Worm (Caenorhabditis elegans): ENCODE results near the gene ugt-18.

The ugt-18 gene

DNA sequence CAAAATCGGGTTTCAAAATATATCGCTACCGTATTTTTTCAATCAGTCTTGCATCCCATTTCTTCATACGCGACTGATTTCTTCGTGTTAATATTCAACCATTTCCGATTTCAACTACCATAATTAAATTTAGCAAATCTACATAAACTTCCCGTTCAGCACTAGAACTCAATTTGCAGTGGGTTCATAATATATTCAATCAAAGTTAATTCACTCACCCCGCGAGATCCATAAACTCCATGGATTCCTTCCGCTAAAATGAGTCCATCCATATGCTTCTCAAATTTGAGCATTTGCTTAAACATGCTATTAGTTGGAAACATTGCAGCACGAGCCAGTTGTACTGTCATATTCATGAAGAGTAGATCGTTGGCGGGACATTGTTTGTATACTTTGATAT lies 1.6 kb upstream of the ugt-18 start:
- TF ChIP-seq lin-32 (GFP tag; optimal IDR thresholded peaks at IDR 0.05) (no peak), ces-1 (GFP tag; optimal IDR thresholded peaks at IDR 0.05) (peak; percentile 96), mls-2 (tag; optimal IDR thresholded peaks at IDR 0.05) (no peak), ceh-83 (GFP tag; optimal IDR thresholded peaks at IDR 0.05) (no peak), lsy-2 (tag; optimal IDR thresholded peaks at IDR 0.05) (no peak), nhr-28 (tag; optimal IDR thresholded peaks at IDR 0.05) (no peak)

ce11 chrV:12819155-12819554 lies 905 bp upstream of the ugt-18 start:
- TF ChIP-seq ham-2 (GFP tag; optimal IDR thresholded peaks at IDR 0.05) (peak; percentile 20), nhr-237 (tag; optimal IDR thresholded peaks at IDR 0.05) (no peak)

ce11 chrV:12822065-12822464 lies 2.0 kb downstream of the ugt-18 start:
- no peak for TF ChIP-seq ceh-83 (GFP tag; optimal IDR thresholded peaks at IDR 0.05)
- TF ChIP-seq mls-2 (tag; optimal IDR thresholded peaks at IDR 0.05): no peak
- TF ChIP-seq flh-1 (GFP tag; optimal IDR thresholded peaks at IDR 0.05): no peak
- TF ChIP-seq nhr-237 (tag; optimal IDR thresholded peaks at IDR 0.05): no peak
- TF ChIP-seq nhr-28 (tag; optimal IDR thresholded peaks at IDR 0.05): no peak
- no peak for TF ChIP-seq unc-62 (GFP tag; optimal IDR thresholded peaks at IDR 0.05)
- no peak for TF ChIP-seq ham-2 (GFP tag; optimal IDR thresholded peaks at IDR 0.05)
- no peak for TF ChIP-seq bed-3 (GFP tag; optimal IDR thresholded peaks at IDR 0.05)
- no peak for TF ChIP-seq mep-1 (tag; optimal IDR thresholded peaks at IDR 0.05)
- no peak for TF ChIP-seq hlh-1 (tag; optimal IDR thresholded peaks at IDR 0.05)
- TF ChIP-seq nhr-12 (tag; optimal IDR thresholded peaks at IDR 0.05): no peak
- TF ChIP-seq sptf-1 (tag; optimal IDR thresholded peaks at IDR 0.05): no peak
- no peak for TF ChIP-seq mab-5 (tag; optimal IDR thresholded peaks at IDR 0.05)
- TF ChIP-seq zip-8 (tag; optimal IDR thresholded peaks at IDR 0.05): no peak
- TF ChIP-seq nhr-76 (tag; optimal IDR thresholded peaks at IDR 0.05): no peak
- TF ChIP-seq pha-4 (tag; optimal IDR thresholded peaks at IDR 0.05): no peak
- TF ChIP-seq lin-13 (tag; optimal IDR thresholded peaks at IDR 0.05): no peak
- TF ChIP-seq ceh-43 (GFP tag; optimal IDR thresholded peaks at IDR 0.05): no peak
- TF ChIP-seq ztf-11 (tag; optimal IDR thresholded peaks at IDR 0.05): no peak
- no peak for TF ChIP-seq unc-120 (tag; optimal IDR thresholded peaks at IDR 0.05; ENCODE audit: poor library complexity, severe bottlenecking)

- TF ChIP-seq lin-13 (tag; optimal IDR thresholded peaks at IDR 0.05) (no peak), elt-1 (tag; optimal IDR thresholded peaks at IDR 0.05; ENCODE audit: borderline replicate concordance, insufficient read depth) (no peak), blmp-1 (tag; optimal IDR thresholded peaks at IDR 0.05) (no peak), nhr-76 (tag; optimal IDR thresholded peaks at IDR 0.05) (no peak), ceh-83 (GFP tag; optimal IDR thresholded peaks at IDR 0.05) (no peak), tbx-8 (GFP tag; optimal IDR thresholded peaks at IDR 0.05) (no peak), M03D4.4 (tag; optimal IDR thresholded peaks at IDR 0.05) (no peak), pha-4 (tag; optimal IDR thresholded peaks at IDR 0.05) (no peak), sptf-1 (tag; optimal IDR thresholded peaks at IDR 0.05) (no peak), ztf-11 (tag; optimal IDR thresholded peaks at IDR 0.05) (no peak), ces-1 (GFP tag; optimal IDR thresholded peaks at IDR 0.05) (no peak), elt-3 (tag; optimal IDR thresholded peaks at IDR 0.05) (no peak), mep-1 (tag; optimal IDR thresholded peaks at IDR 0.05) (no peak), flh-1 (GFP tag; optimal IDR thresholded peaks at IDR 0.05) (no peak), mab-5 (tag; optimal IDR thresholded peaks at IDR 0.05) (no peak), nhr-2 (tag; optimal IDR thresholded peaks at IDR 0.05) (no peak), ham-2 (GFP tag; optimal IDR thresholded peaks at IDR 0.05) (no peak)
Measured at ce11 chrV:12824777-12825176, 4.7 kb downstream of the ugt-18 start, which contains the start of gene ugt-16. Gene ugt-16, plus strand, starts transcription at chrV:12825024.

- TF ChIP-seq nhr-2 (tag; optimal IDR thresholded peaks at IDR 0.05): no peak
- TF ChIP-seq M03D4.4 (tag; optimal IDR thresholded peaks at IDR 0.05): no peak
Measured at ce11 chrV:12827219-12827618, 7.2 kb downstream of the ugt-18 start, which contains the start of gene ugt-15. Gene ugt-15, plus strand, starts transcription at chrV:12827519.

ce11 chrV:12835388-12835787 lies 15.3 kb downstream of the ugt-18 start, which contains the start of gene C44H9.4:
Gene C44H9.4, plus strand, starts transcription at chrV:12835688.
- TF ChIP-seq elt-1 (tag; optimal IDR thresholded peaks at IDR 0.05; ENCODE audit: borderline replicate concordance, insufficient read depth) (no peak), nhr-237 (tag; optimal IDR thresholded peaks at IDR 0.05) (no peak), tbx-8 (GFP tag; optimal IDR thresholded peaks at IDR 0.05) (no peak), nhr-12 (tag; optimal IDR thresholded peaks at IDR 0.05) (no peak), hlh-1 (tag; optimal IDR thresholded peaks at IDR 0.05) (no peak), unc-120 (tag; optimal IDR thresholded peaks at IDR 0.05; ENCODE audit: poor library complexity, severe bottlenecking) (no peak), nhr-76 (tag; optimal IDR thresholded peaks at IDR 0.05) (no peak), drap-1 (GFP tag; optimal IDR thresholded peaks at IDR 0.05) (no peak), cnd-1 (tag; optimal IDR thresholded peaks at IDR 0.05) (no peak), pha-4 (tag; optimal IDR thresholded peaks at IDR 0.05) (no peak), sem-2 (GFP tag; optimal IDR thresholded peaks at IDR 0.05) (no peak), ham-2 (GFP tag; optimal IDR thresholded peaks at IDR 0.05) (no peak), lin-13 (tag; optimal IDR thresholded peaks at IDR 0.05) (no peak)
